Fruit fly (Drosophila melanogaster) Kc167 (cell line): ENCODE data around the gene RpL27.

ENCODE experiments used
- h ChIP-seq: fragments of >200 bp; optimal IDR thresholded peaks from 3 replicates; lab custom pipeline; 2018; ENCODE audit warnings: missing external identifiers
- psq ChIP-seq: fragments of >200 bp; optimal IDR thresholded peaks from 2 replicates; lab custom pipeline; 2017; ENCODE audit warnings: missing external identifiers

DNA sequence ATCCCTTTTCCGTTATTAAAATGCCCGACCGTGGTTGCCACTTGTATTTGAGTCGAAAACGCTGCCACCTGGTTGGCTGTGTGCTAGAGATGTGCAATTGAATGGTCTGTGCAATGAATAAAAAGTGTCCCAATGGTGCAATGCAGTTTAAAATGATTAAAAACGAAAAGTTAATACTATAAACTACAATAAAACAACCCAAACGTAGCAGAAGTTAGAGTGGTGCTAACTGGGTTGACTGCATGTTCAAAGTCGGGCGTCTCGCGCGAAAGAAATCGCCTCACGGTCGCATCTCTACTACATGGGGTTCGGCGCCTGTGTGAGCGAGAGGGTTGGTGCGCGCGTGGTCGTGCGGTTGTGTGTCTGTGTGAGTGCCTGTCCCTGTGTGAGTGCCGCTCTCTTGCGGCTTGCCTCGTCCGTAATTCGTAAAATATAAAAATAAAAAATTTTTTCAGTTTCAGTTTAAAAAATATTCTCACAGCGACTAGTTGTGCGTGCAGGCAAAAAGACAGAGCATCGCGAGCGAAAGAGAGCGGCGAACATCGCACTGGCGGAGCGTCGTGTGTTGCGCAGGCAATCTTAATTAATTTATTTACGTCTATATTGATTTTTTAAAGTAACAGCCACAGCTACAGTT is 37.9 kb downstream of the RpL27 start:
- no peak for TF ChIP-seq h (lab: Kevin White, UChicago)
- TF ChIP-seq psq (lab: Kevin White, UChicago) = no peak
